Fruit fly (Drosophila melanogaster) whole organism, embryonic: Measurements from ENCODE around the gene Iyd.
A peak's percentile ranks its signal among the peaks of the same experiment; 100 is the strongest.

Source experiments
- B-H2 ChIP-seq: fragments of 200-800 bp; sonication (Bioruptor generic); optimal IDR thresholded peaks from 2 replicates; lab custom pipeline; 2018; ENCODE audit warnings: missing biosample characterization, mild to moderate bottlenecking, missing genetic modification characterization
- CG12391 ChIP-seq: fragments of 200-800 bp; sonication (Bioruptor generic); optimal IDR thresholded peaks from 3 replicates; lab custom pipeline; 2018; ENCODE audit warnings: missing biosample characterization, mild to moderate bottlenecking, missing genetic modification characterization, moderate library complexity
- CG12769 ChIP-seq: fragments of 200-800 bp; sonication (Bioruptor generic); optimal IDR thresholded peaks from 2 replicates; lab custom pipeline; 2019; ENCODE audit warnings: missing biosample characterization, mild to moderate bottlenecking, missing genetic modification characterization, moderate library complexity
- CG14014 ChIP-seq: fragments of 200-800 bp; sonication (Bioruptor generic); IDR thresholded peaks from 2 replicates; pipeline ENCODE4 v1.3.6; 2022; ENCODE audit warnings: missing biosample characterization, missing genetic modification characterization
- CG15073 ChIP-seq: fragments of 200-800 bp; sonication (Bioruptor generic); optimal IDR thresholded peaks from 2 replicates; lab custom pipeline; 2016; ENCODE audit warnings: missing biosample characterization, missing genetic modification characterization
- CG15696 ChIP-seq: fragments of 200-800 bp; sonication (Bioruptor generic); optimal IDR thresholded peaks from 2 replicates; lab custom pipeline; 2019; ENCODE audit warnings: missing biosample characterization, mild to moderate bottlenecking, missing genetic modification characterization, moderate library complexity
- CG1603 ChIP-seq: fragments of 200-800 bp; sonication (Bioruptor generic); optimal IDR thresholded peaks from 2 replicates; lab custom pipeline; 2019; ENCODE audit warnings: missing biosample characterization, mild to moderate bottlenecking, missing genetic modification characterization, moderate library complexity
- CG17829 ChIP-seq: fragments of 200-800 bp; optimal IDR thresholded peaks from 2 replicates; lab custom pipeline; 2019; ENCODE audit warnings: missing biosample characterization, mild to moderate bottlenecking, missing genetic modification characterization, moderate library complexity
- CG2202 ChIP-seq: fragments of 200-800 bp; sonication (Bioruptor generic); optimal IDR thresholded peaks from 2 replicates; lab custom pipeline; 2018; ENCODE audit warnings: missing biosample characterization, mild to moderate bottlenecking, missing genetic modification characterization
- CG2678 ChIP-seq: fragments of 200-800 bp; sonication (Bioruptor generic); optimal IDR thresholded peaks from 3 replicates; lab custom pipeline; 2019; ENCODE audit warnings: missing biosample characterization, mild to moderate bottlenecking, missing genetic modification characterization, moderate library complexity
- CG30431 ChIP-seq: fragments of 200-800 bp; sonication (Bioruptor generic); optimal IDR thresholded peaks from 2 replicates; lab custom pipeline; 2017; ENCODE audit warnings: missing biosample characterization, missing genetic modification characterization
- CG3163 ChIP-seq: fragments of 200-800 bp; sonication (Bioruptor generic); optimal IDR thresholded peaks from 3 replicates; lab custom pipeline; 2016; ENCODE audit warnings: missing biosample characterization, missing genetic modification characterization
- CG32532 ChIP-seq: fragments of 200-800 bp; sonication (Bioruptor generic); IDR thresholded peaks from 2 replicates; pipeline ENCODE4 v1.3.6; 2022; ENCODE audit warnings: missing biosample characterization, missing genetic modification characterization
- CG32767 ChIP-seq: fragments of 200-800 bp; sonication (Bioruptor generic); IDR thresholded peaks from 2 replicates; pipeline ENCODE4 v1.3.6; 2022; ENCODE audit warnings: missing biosample characterization, missing genetic modification characterization
- CG33213 ChIP-seq: fragments of 200-800 bp; sonication (Bioruptor generic); optimal IDR thresholded peaks from 3 replicates; lab custom pipeline; 2016; ENCODE audit warnings: missing biosample characterization, missing genetic modification characterization
- CG42726 ChIP-seq: fragments of 200-800 bp; sonication (Bioruptor generic); IDR thresholded peaks from 2 replicates; pipeline ENCODE4 v1.3.6; 2022; ENCODE audit warnings: missing biosample characterization, missing genetic modification characterization; ENCODE audit not compliant: partially characterized antibody
- CG4707 ChIP-seq: fragments of 200-800 bp; sonication (Bioruptor generic); optimal IDR thresholded peaks from 2 replicates; lab custom pipeline; 2018; ENCODE audit warnings: missing biosample characterization, mild to moderate bottlenecking, missing genetic modification characterization, moderate library complexity
- CG5953 ChIP-seq: fragments of 200-800 bp; sonication (Bioruptor generic); IDR thresholded peaks from 2 replicates; pipeline ENCODE4 v1.3.6; 2022; ENCODE audit warnings: missing biosample characterization, missing genetic modification characterization
- CG6654 ChIP-seq: fragments of 200-800 bp; sonication (Bioruptor generic); optimal IDR thresholded peaks from 2 replicates; lab custom pipeline; 2017; ENCODE audit warnings: missing biosample characterization, mild to moderate bottlenecking, missing genetic modification characterization
- CG6765 ChIP-seq: fragments of 200-800 bp; sonication (Bioruptor generic); optimal IDR thresholded peaks from 3 replicates; lab custom pipeline; 2017; ENCODE audit warnings: missing biosample characterization, mild to moderate bottlenecking, missing genetic modification characterization
- CG6791 ChIP-seq: fragments of 200-800 bp; sonication (Bioruptor generic); IDR thresholded peaks from 3 replicates; pipeline ENCODE4 v1.3.6; 2022; ENCODE audit warnings: missing biosample characterization, missing genetic modification characterization; ENCODE audit not compliant: partially characterized antibody
- CG8359 ChIP-seq: fragments of 200-800 bp; sonication (Bioruptor generic); optimal IDR thresholded peaks from 2 replicates; lab custom pipeline; 2017; ENCODE audit warnings: missing biosample characterization, mild to moderate bottlenecking, missing genetic modification characterization, borderline replicate concordance
- CkIIα-i1 ChIP-seq: fragments of 200-800 bp; sonication (Bioruptor generic); IDR thresholded peaks from 2 replicates; pipeline ENCODE4 v1.3.6; 2022; ENCODE audit warnings: missing biosample characterization, missing genetic modification characterization
- CoRest ChIP-seq: fragments of 200-800 bp; sonication (Bioruptor generic); optimal IDR thresholded peaks from 3 replicates; lab custom pipeline; 2018; ENCODE audit warnings: missing biosample characterization, mild to moderate bottlenecking, missing genetic modification characterization, moderate library complexity
- D19A ChIP-seq: fragments of 200-800 bp; optimal IDR thresholded peaks from 3 replicates; lab custom pipeline; 2019; ENCODE audit warnings: missing biosample characterization, mild to moderate bottlenecking, missing genetic modification characterization, moderate library complexity
- GATAe ChIP-seq: fragments of 200-800 bp; sonication (Bioruptor generic); conservative IDR thresholded peaks from 2 replicates; pipeline ENCODE4 v1.3.6; 2022; ENCODE audit warnings: missing biosample characterization, missing genetic modification characterization
- HmgD ChIP-seq: fragments of 200-800 bp; sonication (Bioruptor generic); optimal IDR thresholded peaks from 3 replicates; lab custom pipeline; 2016; ENCODE audit warnings: missing biosample characterization, missing genetic modification characterization
- HmgZ ChIP-seq: fragments of 200-800 bp; sonication (Bioruptor generic); optimal IDR thresholded peaks from 2 replicates; lab custom pipeline; 2018; ENCODE audit warnings: missing biosample characterization, mild to moderate bottlenecking, missing genetic modification characterization
- Hmr ChIP-seq: fragments of 200-800 bp; sonication (Bioruptor generic); optimal IDR thresholded peaks from 3 replicates; lab custom pipeline; 2017; ENCODE audit warnings: mild to moderate bottlenecking, missing biosample characterization, missing genetic modification reagents, missing genetic modification characterization
- Hr3 ChIP-seq: fragments of 200-800 bp; sonication (Bioruptor generic); optimal IDR thresholded peaks from 3 replicates; lab custom pipeline; 2016; ENCODE audit warnings: missing biosample characterization, missing genetic modification characterization
- NFAT ChIP-seq: fragments of 200-800 bp; sonication (Bioruptor generic); IDR thresholded peaks from 2 replicates; pipeline ENCODE4 v1.3.6; 2022; ENCODE audit warnings: missing biosample characterization, missing genetic modification characterization
- Nf-YC ChIP-seq: fragments of 200-800 bp; optimal IDR thresholded peaks from 3 replicates; lab custom pipeline; 2019; ENCODE audit warnings: missing biosample characterization, mild to moderate bottlenecking, missing genetic modification characterization, moderate library complexity
- Rfx ChIP-seq: fragments of 200-800 bp; sonication (Bioruptor generic); IDR thresholded peaks from 2 replicates; pipeline ENCODE4 v1.3.6; 2022; ENCODE audit warnings: missing biosample characterization, missing genetic modification characterization
- ap ChIP-seq: fragments of 200-800 bp; sonication (Bioruptor generic); IDR thresholded peaks from 2 replicates; pipeline ENCODE4 v1.3.6; 2022; ENCODE audit warnings: missing biosample characterization, missing genetic modification characterization
- bigmax ChIP-seq: fragments of 200-800 bp; sonication (Bioruptor generic); optimal IDR thresholded peaks from 2 replicates; lab custom pipeline; 2018; ENCODE audit warnings: missing biosample characterization, mild to moderate bottlenecking, missing genetic modification characterization
- btn ChIP-seq: fragments of 200-800 bp; sonication (Bioruptor generic); optimal IDR thresholded peaks from 2 replicates; lab custom pipeline; 2016; ENCODE audit warnings: missing biosample characterization, missing genetic modification characterization
- chinmo ChIP-seq: fragments of 200-800 bp; sonication (Bioruptor generic); IDR thresholded peaks from 4 replicates; pipeline ENCODE4 v1.3.6; 2022; ENCODE audit warnings: missing biosample characterization, missing genetic modification characterization; ENCODE audit not compliant: partially characterized antibody
- en ChIP-seq: fragments of 200-800 bp; sonication (Bioruptor generic); optimal IDR thresholded peaks from 2 replicates; lab custom pipeline; 2016; ENCODE audit warnings: missing biosample characterization, missing genetic modification characterization
- esg ChIP-seq: fragments of 200-800 bp; sonication (Bioruptor generic); conservative IDR thresholded peaks from 2 replicates; pipeline ENCODE4 v1.3.6; 2022; ENCODE audit warnings: missing biosample characterization, missing genetic modification characterization
- gsb ChIP-seq: fragments of 200-800 bp; sonication (Bioruptor generic); IDR thresholded peaks from 2 replicates; pipeline ENCODE4 v1.3.6; 2022; ENCODE audit warnings: missing biosample characterization, missing genetic modification characterization
- ken ChIP-seq: fragments of 200-800 bp; sonication (Bioruptor generic); IDR thresholded peaks from 3 replicates; pipeline ENCODE4 v1.3.6; 2022; ENCODE audit warnings: missing biosample characterization, missing genetic modification characterization
- lbe ChIP-seq: fragments of 200-800 bp; sonication (Bioruptor generic); optimal IDR thresholded peaks from 2 replicates; lab custom pipeline; 2016; ENCODE audit warnings: missing biosample characterization, mild to moderate bottlenecking, missing genetic modification characterization
- lola ChIP-seq, 3 experiments: fragments of >200 bp in 2 of 3; fragments of 200-800 bp in 1 of 3; sonication (Bioruptor generic) in 1 of 3; optimal IDR thresholded peaks; 2 replicates each; lab custom pipeline; 2017 to 2019; ENCODE audit warnings: missing biosample characterization in 3 of 3, missing genetic modification characterization in 3 of 3, mild to moderate bottlenecking in 1 of 3, moderate library complexity in 1 of 3
- nom ChIP-seq: fragments of 200-800 bp; sonication (Bioruptor generic); optimal IDR thresholded peaks from 2 replicates; lab custom pipeline; 2017; ENCODE audit warnings: missing biosample characterization, missing genetic modification characterization, mild to moderate bottlenecking, moderate library complexity, missing genetic modification reagents
- ro ChIP-seq: fragments of 200-800 bp; sonication (Bioruptor generic); IDR thresholded peaks from 2 replicates; pipeline ENCODE4 v1.3.6; 2022; ENCODE audit warnings: missing biosample characterization, missing genetic modification characterization
- salm ChIP-seq: fragments of 200-800 bp; sonication (Bioruptor generic); optimal IDR thresholded peaks from 2 replicates; lab custom pipeline; 2018; ENCODE audit warnings: missing biosample characterization, mild to moderate bottlenecking, missing genetic modification characterization
- slou ChIP-seq: fragments of 200-800 bp; sonication (Bioruptor generic); optimal IDR thresholded peaks from 3 replicates; lab custom pipeline; 2016; ENCODE audit warnings: missing biosample characterization, missing genetic modification characterization
- sr ChIP-seq: fragments of 200-800 bp; sonication (Bioruptor generic); IDR thresholded peaks from 3 replicates; pipeline ENCODE4 v1.3.6; 2022; ENCODE audit warnings: missing biosample characterization, missing genetic modification characterization
- usp ChIP-seq: fragments of >200 bp; optimal IDR thresholded peaks from 2 replicates; lab custom pipeline; 2017; ENCODE audit warnings: missing biosample characterization, missing genetic modification characterization
- wek ChIP-seq: fragments of 200-800 bp; sonication (Bioruptor generic); optimal IDR thresholded peaks from 3 replicates; lab custom pipeline; 2018; ENCODE audit warnings: missing biosample characterization, mild to moderate bottlenecking, missing genetic modification characterization, moderate library complexity

The Iyd gene

DNA sequence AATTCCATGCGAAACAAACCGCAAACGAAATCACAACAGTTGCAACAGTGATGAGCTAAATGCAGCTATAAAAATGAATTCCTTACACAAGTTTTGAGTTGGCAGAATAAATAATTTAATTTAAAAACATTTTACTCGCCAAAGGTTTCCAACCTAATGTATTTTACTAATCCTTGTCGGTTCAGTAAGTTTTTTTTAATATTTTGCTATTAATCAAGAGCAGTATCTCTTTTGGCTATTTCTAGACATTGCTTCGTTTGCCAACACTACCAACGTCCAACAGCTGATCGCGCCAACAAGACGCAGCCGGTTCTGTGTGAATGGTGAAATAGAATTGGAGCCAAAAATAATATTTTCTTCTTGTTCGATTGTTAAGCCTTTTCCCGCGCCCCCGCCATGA, 31.4 kb downstream of the Iyd start, which contains the start of the genes CG32075, CG45101 and SuUR (continued):
- TF ChIP-seq CG17829 (tag; lab: Kevin White, UChicago) (peak; percentile 88), CG14014 (GFP tag; lab: Robert Waterston, UW) (peak; percentile 87), D19A (peak; percentile 68), CG15073 (GFP tag; lab: Kevin White, UChicago) (peak; percentile 57), CG33213 (peak; percentile 91), wek (no peak), usp (GFP tag; lab: Kevin White, UChicago) (no peak), CG12769 (tag; lab: Kevin White, UChicago) (peak; percentile 81), CG6654 (GFP tag; lab: Kevin White, UChicago) (no peak), CG15696 (tag; lab: Kevin White, UChicago) (peak; percentile 84), CG5953 (GFP tag; lab: Robert Waterston, UW) (peak; percentile 62), bigmax (GFP tag; lab: Kevin White, UChicago) (no peak), btn (GFP tag; lab: Kevin White, UChicago) (no peak), CG6791 (no peak), CG4707 (GFP tag; lab: Kevin White, UChicago) (no peak), HmgZ (peak; percentile 92), GATAe (GFP tag; lab: Robert Waterston, UW) (peak; percentile 61; the same call in 1 of the 2 replicates), Hr3 (GFP tag; lab: Kevin White, UChicago) (peak; percentile 90), B-H2 (peak; percentile 86), lbe (GFP tag; lab: Kevin White, UChicago) (peak; percentile 73), CG2202 (tag; lab: Kevin White, UChicago) (peak; percentile 59), Hmr (GFP tag; lab: Kevin White, UChicago) (peak; percentile 82), chinmo (GFP tag; lab: Robert Waterston, UW) (no peak), Nf-YC (tag; lab: Kevin White, UChicago) (peak; percentile 78), nom (peak; percentile 42), lola (GFP tag; optimal IDR thresholded peaks at IDR 0.05; lab: Kevin White, UChicago) (peak in 1 of 3 experiments; percentile 86), CG32767 (GFP tag; lab: Robert Waterston, UW) (peak; percentile 80), CG12391 (peak; percentile 93), gsb (peak; percentile 53; the same call in 1 of the 2 replicates), HmgD (GFP tag; lab: Kevin White, UChicago) (peak; percentile 73), salm (peak; percentile 24), CkIIα-i1 (GFP tag; lab: Robert Waterston, UW) (no peak), CG30431 (GFP tag; lab: Kevin White, UChicago) (peak; percentile 81), Rfx (GFP tag; lab: Robert Waterston, UW) (peak; percentile 92), CG3163 (peak; percentile 71), CoRest (peak; percentile 89), CG42726 (GFP tag; lab: Robert Waterston, UW) (no peak), ken (GFP tag; lab: Robert Waterston, UW) (peak; percentile 89), slou (GFP tag; lab: Kevin White, UChicago) (peak; percentile 66), ro (GFP tag; lab: Robert Waterston, UW) (peak; percentile 76), sr (no peak), ap (GFP tag; lab: Robert Waterston, UW) (peak; percentile 83), CG8359 (GFP tag; lab: Kevin White, UChicago) (no peak), CG2678 (tag; lab: Kevin White, UChicago) (peak; percentile 87), CG6765 (peak; percentile 9), CG1603 (tag; lab: Kevin White, UChicago) (peak; percentile 51), NFAT (GFP tag; lab: Robert Waterston, UW) (no peak; the same call in 1 of the 2 replicates), CG32532 (GFP tag; lab: Robert Waterston, UW) (peak; percentile 89), esg (peak; percentile 92), en (GFP tag; lab: Kevin White, UChicago) (peak; percentile 18)
